Fruit fly (Drosophila melanogaster): ENCODE data around the gene Tgi.

The Tgi gene

dm6 chr3L:13499932-13500719 is 13.5 kb downstream of the Tgi start:
- TF ChIP-seq CG17801 (GFP tag; optimal IDR thresholded peaks at IDR 0.05; ENCODE audit: partially characterized antibody), result no peak

- TF ChIP-seq CG17801 (GFP tag; optimal IDR thresholded peaks at IDR 0.05; ENCODE audit: partially characterized antibody), result no peak
Observed at dm6 chr3L:13502484-13503109, 16.0 kb downstream of the Tgi start, which contains the start of gene Spt20. Spt20 (plus strand) TSS chr3L:13502707.

dm6 chr3L:13503631-13504030 is 17.0 kb downstream of the Tgi start:
- no peak for TF ChIP-seq CG17801 (GFP tag; optimal IDR thresholded peaks at IDR 0.05; ENCODE audit: partially characterized antibody)

dm6 chr3L:13513112-13513538 is 26.5 kb downstream of the Tgi start, which contains the start of the genes Vps36 and Liprin-beta:
Vps36 (minus strand) TSS chr3L:13513112.
Liprin-beta (plus strand) TSS chr3L:13513254.
- TF ChIP-seq CG17801 (GFP tag; optimal IDR thresholded peaks at IDR 0.05; ENCODE audit: partially characterized antibody), result peak; percentile 83

dm6 chr3L:13519555-13520284 is 33.1 kb downstream of the Tgi start, which contains the start of gene CG10710:
CG10710 (minus strand) TSS chr3L:13519605.
- no peak for TF ChIP-seq CG17801 (GFP tag; optimal IDR thresholded peaks at IDR 0.05; ENCODE audit: partially characterized antibody)

Data from ovary, adult (tissue).